Worm (Caenorhabditis elegans) whole organism, early embryonic: ENCODE results near the gene T09A12.1.

ENCODE experiments used
- B0310.2 ChIP-seq: sonication (generic microtip); optimal IDR thresholded peaks from 2 replicates; lab custom pipeline; 2016; ENCODE audit warnings: mild to moderate bottlenecking, missing genetic modification characterization, missing compliant biosample characterization
- F13C5.2 ChIP-seq: sonication (generic microtip); optimal IDR thresholded peaks from 2 replicates; lab custom pipeline; 2017; ENCODE audit warnings: mild to moderate bottlenecking, missing genetic modification characterization, inconsistent platforms, missing compliant biosample characterization
- ama-1 ChIP-seq: fragments of 150-350 bp; optimal IDR thresholded peaks from 2 replicates; lab custom pipeline; 2014
- ceh-13 ChIP-seq: fragments of 200-800 bp; sonication (Bioruptor generic); optimal IDR thresholded peaks from 2 replicates; lab custom pipeline; 2018; ENCODE audit warnings: mild to moderate bottlenecking, missing genetic modification characterization, missing compliant biosample characterization
- ceh-36 ChIP-seq: sonication (generic microtip); optimal IDR thresholded peaks from 2 replicates; lab custom pipeline; 2016; ENCODE audit warnings: missing genetic modification characterization, inconsistent platforms, missing compliant biosample characterization
- flt-1 ChIP-seq: fragments of 200-800 bp; sonication (Bioruptor generic); IDR thresholded peaks from 2 replicates; pipeline ENCODE4 v1.3.6; 2022; ENCODE audit warnings: missing genetic modification characterization, missing compliant biosample characterization
- hmbx-1 ChIP-seq: sonication (generic microtip); optimal IDR thresholded peaks from 2 replicates; lab custom pipeline; 2016; ENCODE audit warnings: mild to moderate bottlenecking, missing genetic modification characterization, missing compliant biosample characterization
- pes-1 ChIP-seq: fragments of 200-800 bp; sonication (Bioruptor generic); IDR thresholded peaks from 2 replicates; pipeline ENCODE4 v1.3.6; 2022; ENCODE audit warnings: missing genetic modification reagents, missing genetic modification characterization, missing compliant biosample characterization
- scrt-1 ChIP-seq: fragments of 200-800 bp; sonication (Bioruptor generic); IDR thresholded peaks from 2 replicates; pipeline ENCODE4 v1.3.6; 2022; ENCODE audit warnings: missing genetic modification characterization, missing compliant biosample characterization
- sea-1 ChIP-seq: fragments of 200-800 bp; sonication (Bioruptor generic); conservative IDR thresholded peaks from 2 replicates; pipeline ENCODE4 v1.3.6; 2022; ENCODE audit warnings: missing genetic modification characterization, missing compliant biosample characterization
- tbx-11 ChIP-seq: fragments of 200-800 bp; sonication (Bioruptor generic); IDR thresholded peaks from 2 replicates; pipeline ENCODE4 v1.3.6; 2022; ENCODE audit warnings: missing genetic modification characterization, missing compliant biosample characterization

DNA sequence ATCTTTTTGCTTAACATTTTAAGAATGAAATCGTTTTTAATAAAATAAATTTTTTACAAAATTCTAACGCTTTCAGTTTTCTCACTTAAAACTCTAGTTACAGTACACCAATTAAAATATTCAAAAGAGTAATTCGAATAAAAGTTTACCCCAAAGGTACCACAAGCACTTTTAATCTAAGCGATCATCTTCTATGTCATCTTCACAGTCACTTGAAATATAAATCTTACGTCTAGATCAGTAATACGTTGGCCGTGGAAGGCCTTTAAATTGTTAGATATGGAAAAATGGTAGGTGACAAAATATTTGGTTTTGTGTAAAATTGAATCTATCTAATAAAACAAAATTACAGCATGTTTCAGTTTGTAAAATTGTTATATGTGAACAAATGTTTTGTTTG is 3.1 kb downstream of the T09A12.1 start:
- TF ChIP-seq flt-1 (GFP tag; lab: Robert Waterston, UW) = no peak
- no peak for TF ChIP-seq tbx-11 (GFP tag; lab: Robert Waterston, UW)
- no peak for TF ChIP-seq F13C5.2 (tag; lab: Kevin White, UChicago)
- no peak for TF ChIP-seq ama-1 (lab: Kevin White, UChicago)
- no peak for TF ChIP-seq ceh-13 (GFP tag; lab: Kevin White, UChicago)
- no peak for TF ChIP-seq scrt-1
- TF ChIP-seq pes-1 (GFP tag; lab: Robert Waterston, UW) = no peak
- no peak for TF ChIP-seq sea-1 (GFP tag; lab: Robert Waterston, UW)
- TF ChIP-seq B0310.2 = no peak
- TF ChIP-seq ceh-36 (tag; lab: Kevin White, UChicago) = no peak
- TF ChIP-seq hmbx-1 (tag; lab: Kevin White, UChicago) = no peak
